Worm (Caenorhabditis elegans): ENCODE data around the gene B0303.4.

- TF ChIP-seq T22C8.4 (GFP tag; IDR thresholded peaks at IDR 0.05) (no peak), cog-1 (tag; optimal IDR thresholded peaks at IDR 0.05) (no peak), klf-2 (GFP tag; conservative IDR thresholded peaks at IDR 0.05) (no peak), flt-1 (GFP tag; IDR thresholded peaks at IDR 0.05) (no peak), ztf-29 (GFP tag; IDR thresholded peaks at IDR 0.05) (no peak), tab-1 (GFP tag; IDR thresholded peaks at IDR 0.05) (no peak), med-1 (GFP tag; optimal IDR thresholded peaks at IDR 0.05; ENCODE audit: insufficient read depth) (no peak), ref-1 (GFP tag; conservative IDR thresholded peaks at IDR 0.05) (no peak), ztf-23 (GFP tag; IDR thresholded peaks at IDR 0.05) (no peak)
Observed at ce11 chrIII:8716084-8716483, 26.4 kb downstream of the B0303.4 start, which contains the start of gene B0303.14.

Data from whole organism, midembryonic.